Fruit fly (Drosophila melanogaster) whole organism, embryonic: Measurements from ENCODE around the gene spdo.

ENCODE experiments used
- CG10267 ChIP-seq: fragments of 200-800 bp; sonication (Bioruptor generic); optimal IDR thresholded peaks from 2 replicates; lab custom pipeline; 2018; ENCODE audit warnings: missing biosample characterization, mild to moderate bottlenecking, missing genetic modification characterization, moderate library complexity
- CG2129 ChIP-seq: fragments of 200-800 bp; sonication (Bioruptor generic); IDR thresholded peaks from 2 replicates; pipeline ENCODE4 v1.3.6; 2022; ENCODE audit warnings: missing biosample characterization, missing genetic modification characterization; ENCODE audit not compliant: partially characterized antibody
- CG6272 ChIP-seq: fragments of 200-800 bp; sonication (Bioruptor generic); IDR thresholded peaks from 2 replicates; pipeline ENCODE4 v1.3.6; 2022; ENCODE audit warnings: missing biosample characterization, missing genetic modification characterization
- CG7839 ChIP-seq: fragments of 200-800 bp; sonication (Bioruptor generic); optimal IDR thresholded peaks from 3 replicates; lab custom pipeline; 2018; ENCODE audit warnings: missing biosample characterization, mild to moderate bottlenecking, missing genetic modification characterization, moderate library complexity
- chn ChIP-seq: fragments of 200-800 bp; sonication (Bioruptor generic); optimal IDR thresholded peaks from 2 replicates; lab custom pipeline; 2016; ENCODE audit warnings: missing biosample characterization, missing genetic modification characterization
- pzg ChIP-seq: fragments of 200-800 bp; sonication (Bioruptor generic); optimal IDR thresholded peaks from 3 replicates; lab custom pipeline; 2018; ENCODE audit warnings: missing biosample characterization, mild to moderate bottlenecking, missing genetic modification characterization, moderate library complexity
- row ChIP-seq: fragments of 200-800 bp; sonication (Bioruptor generic); IDR thresholded peaks from 3 replicates; pipeline ENCODE4 v1.3.6; 2022; ENCODE audit warnings: missing biosample characterization, missing genetic modification characterization
- sc ChIP-seq, 3 experiments: fragments of >200 bp in 2 of 3; fragments of 200-800 bp in 1 of 3; sonication (Bioruptor generic) in 1 of 3; optimal IDR thresholded peaks; 2 replicates in 2 of 3; 3 replicates in 1 of 3; lab custom pipeline; 2017; ENCODE audit warnings: mild to moderate bottlenecking in 1 of 3, missing biosample characterization in 1 of 3, missing genetic modification characterization in 1 of 3, missing genetic modification reagents in 1 of 3
- sens ChIP-seq: fragments of 200-800 bp; sonication (Bioruptor generic); peaks from one replicate; lab custom pipeline; 2016; ENCODE audit warnings: missing biosample characterization, missing genetic modification characterization
- tup ChIP-seq: fragments of 200-800 bp; sonication (Bioruptor generic); optimal IDR thresholded peaks from 2 replicates; lab custom pipeline; 2016; ENCODE audit warnings: missing biosample characterization, mild to moderate bottlenecking, missing genetic modification characterization, moderate library complexity
- usp ChIP-seq: fragments of >200 bp; optimal IDR thresholded peaks from 2 replicates; lab custom pipeline; 2017; ENCODE audit warnings: missing biosample characterization, missing genetic modification characterization

DNA sequence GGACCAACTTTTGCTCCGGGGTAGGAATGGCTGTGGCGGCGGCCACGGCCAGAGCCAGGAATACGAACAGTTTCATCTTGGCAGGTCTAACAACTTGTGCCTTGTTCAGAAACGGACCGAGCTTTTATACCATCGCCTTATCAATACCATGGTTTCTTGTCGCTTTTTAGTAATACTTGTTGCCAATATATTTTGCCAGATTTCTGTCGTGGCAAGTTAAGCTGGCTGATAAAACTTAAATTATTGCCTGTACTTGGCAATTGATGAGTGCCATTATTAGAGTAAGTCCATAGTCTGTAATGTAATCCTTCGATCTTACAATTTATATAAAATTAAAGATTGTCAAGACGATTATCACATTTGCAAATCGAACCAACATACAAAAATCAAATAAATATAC lies 11.3 kb downstream of the spdo start, which contains the start of gene Jon99Fii:
- TF ChIP-seq tup (GFP tag; lab: Kevin White, UChicago) = no peak
- TF ChIP-seq row = no peak
- TF ChIP-seq sc (optimal IDR thresholded peaks at IDR 0.05; lab: Kevin White, UChicago) = no peak
- TF ChIP-seq sc (GFP tag; optimal IDR thresholded peaks at IDR 0.05; lab: Kevin White, UChicago) = no peak
- no peak for TF ChIP-seq CG7839 (tag; lab: Kevin White, UChicago)
- TF ChIP-seq CG6272 = no peak
- no peak for TF ChIP-seq CG2129 (GFP tag; lab: Robert Waterston, UW)
- no peak for TF ChIP-seq usp (GFP tag; lab: Kevin White, UChicago)
- no peak for TF ChIP-seq chn (GFP tag; lab: Kevin White, UChicago)
- TF ChIP-seq sens (GFP tag; lab: Kevin White, UChicago) = no peak
- TF ChIP-seq pzg (GFP tag; lab: Kevin White, UChicago) = no peak
- TF ChIP-seq CG10267 (tag; lab: Kevin White, UChicago) = no peak
